Worm (Caenorhabditis elegans) whole organism, young adult: ENCODE data around the gene T12A7.9.
A peak's percentile ranks its signal among the peaks of the same experiment; 100 is the strongest.

Source experiments
- B0019.2 ChIP-seq: fragments of 200-800 bp; sonication (Bioruptor generic); conservative IDR thresholded peaks from 2 replicates; pipeline ENCODE4 v1.3.6; 2022; ENCODE audit warnings: missing genetic modification reagents, missing genetic modification characterization, missing compliant biosample characterization
- C06A6.2 ChIP-seq: fragments of 200-800 bp; sonication (Bioruptor generic); conservative IDR thresholded peaks from 2 replicates; pipeline ENCODE4 v1.3.6; 2022; ENCODE audit warnings: missing genetic modification characterization, missing compliant biosample characterization
- F10E7.11 ChIP-seq: sonication (generic microtip); optimal IDR thresholded peaks from 2 replicates; lab custom pipeline; 2017; ENCODE audit warnings: mild to moderate bottlenecking, missing genetic modification characterization, moderate library complexity, missing compliant biosample characterization
- F23B12.7 ChIP-seq: sonication (generic microtip); optimal IDR thresholded peaks from 2 replicates; lab custom pipeline; 2017; ENCODE audit warnings: missing genetic modification characterization, mild to moderate bottlenecking, missing compliant biosample characterization, antibody characterized with exemption, moderate library complexity; ENCODE audit not compliant: insufficient read depth
- F33H1.4 ChIP-seq: fragments of 200-800 bp; sonication (Bioruptor generic); IDR thresholded peaks from 2 replicates; pipeline ENCODE4 v1.3.6; 2022; ENCODE audit warnings: missing genetic modification reagents, missing genetic modification characterization, missing compliant biosample characterization
- F37B4.10 ChIP-seq: fragments of 200-800 bp; sonication (Bioruptor generic); IDR thresholded peaks from 2 replicates; pipeline ENCODE4 v1.3.6; 2022; ENCODE audit warnings: missing genetic modification characterization, missing compliant biosample characterization
- F49E8.2 ChIP-seq: sonication (generic microtip); optimal IDR thresholded peaks from 3 replicates; lab custom pipeline; 2017; ENCODE audit warnings: missing genetic modification characterization, mild to moderate bottlenecking, missing compliant biosample characterization, antibody characterized with exemption, moderate library complexity; ENCODE audit not compliant: insufficient read depth
- F57A8.1 ChIP-seq: fragments of 200-800 bp; sonication (Bioruptor generic); optimal IDR thresholded peaks from 2 replicates; lab custom pipeline; 2018; ENCODE audit warnings: mild to moderate bottlenecking, missing genetic modification characterization, moderate library complexity, missing compliant biosample characterization
- F57C9.4 ChIP-seq: sonication (generic microtip); optimal IDR thresholded peaks from 2 replicates; lab custom pipeline; 2017; ENCODE audit warnings: mild to moderate bottlenecking, missing genetic modification characterization, missing compliant biosample characterization
- K11D2.4 ChIP-seq: fragments of 200-800 bp; sonication (Bioruptor generic); IDR thresholded peaks from 2 replicates; pipeline ENCODE4 v1.3.6; 2022; ENCODE audit warnings: missing genetic modification reagents, missing genetic modification characterization, missing compliant biosample characterization
- K12H6.12 ChIP-seq: fragments of 200-800 bp; sonication (Bioruptor generic); optimal IDR thresholded peaks from 2 replicates; lab custom pipeline; 2018; ENCODE audit warnings: mild to moderate bottlenecking, missing genetic modification characterization, missing compliant biosample characterization
- T26A5.8 ChIP-seq: sonication (generic microtip); optimal IDR thresholded peaks from 2 replicates; lab custom pipeline; 2016; ENCODE audit warnings: missing genetic modification characterization, missing compliant biosample characterization
- Y53F4B.3 ChIP-seq: fragments of 200-800 bp; sonication (Bioruptor generic); IDR thresholded peaks from 2 replicates; pipeline ENCODE4 v1.3.6; 2022; ENCODE audit warnings: missing genetic modification reagents, missing genetic modification characterization, missing compliant biosample characterization
- Y79H2A.3 ChIP-seq: fragments of 200-800 bp; sonication (Bioruptor generic); conservative IDR thresholded peaks from 2 replicates; pipeline ENCODE4 v1.3.6; 2022; ENCODE audit warnings: missing genetic modification reagents, missing genetic modification characterization, missing compliant biosample characterization
- ama-1 ChIP-seq, 3 experiments: fragments of 150-350 bp in 1 of 3; sonication (generic microtip) in 2 of 3; optimal IDR thresholded peaks; 2 replicates each; lab custom pipeline; 2014 to 2018; ENCODE audit warnings: missing biosample characterization in 2 of 3, missing genetic modification characterization in 2 of 3, missing genetic modification reagents in 2 of 3
- athp-1 ChIP-seq: sonication (generic microtip); optimal IDR thresholded peaks from 2 replicates; lab custom pipeline; 2017; ENCODE audit warnings: mild to moderate bottlenecking, missing genetic modification characterization, missing compliant biosample characterization
- attf-6 ChIP-seq: fragments of 200-800 bp; sonication (Bioruptor generic); IDR thresholded peaks from 2 replicates; pipeline ENCODE4 v1.3.6; 2022; ENCODE audit warnings: missing genetic modification reagents, missing genetic modification characterization, missing compliant biosample characterization
- ceh-58 ChIP-seq: fragments of 200-800 bp; sonication (Bioruptor generic); IDR thresholded peaks from 2 replicates; pipeline ENCODE4 v1.3.6; 2022; ENCODE audit warnings: missing genetic modification characterization, missing compliant biosample characterization
- gei-17 ChIP-seq: fragments of 200-800 bp; sonication (Bioruptor generic); optimal IDR thresholded peaks from 2 replicates; lab custom pipeline; 2018; ENCODE audit warnings: mild to moderate bottlenecking, missing genetic modification characterization, missing compliant biosample characterization
- him-1 ChIP-seq: sonication (generic microtip); optimal IDR thresholded peaks from 2 replicates; lab custom pipeline; 2016; ENCODE audit warnings: missing genotype, missing genetic modification reagents, missing genetic modification characterization, missing compliant biosample characterization
- hmg-1.2 ChIP-seq: fragments of 200-800 bp; sonication (Bioruptor generic); IDR thresholded peaks from 2 replicates; pipeline ENCODE4 v1.3.6; 2022; ENCODE audit warnings: missing genetic modification reagents, missing genetic modification characterization, missing compliant biosample characterization
- mel-28 ChIP-seq: sonication (generic microtip); optimal IDR thresholded peaks from 2 replicates; lab custom pipeline; 2016; ENCODE audit warnings: borderline replicate concordance, mild to moderate bottlenecking, missing genetic modification characterization, missing compliant biosample characterization
- mes-4 ChIP-seq: sonication (generic microtip); optimal IDR thresholded peaks from 2 replicates; lab custom pipeline; 2016; ENCODE audit warnings: missing genotype, missing genetic modification characterization, missing compliant biosample characterization
- nhr-120 ChIP-seq: fragments of 200-800 bp; sonication (Bioruptor generic); IDR thresholded peaks from 2 replicates; pipeline ENCODE4 v1.3.6; 2022; ENCODE audit warnings: missing genetic modification characterization, missing compliant biosample characterization
- pbrm-1 ChIP-seq: fragments of 200-800 bp; sonication (Bioruptor generic); IDR thresholded peaks from 2 replicates; pipeline ENCODE4 v1.3.6; 2022; ENCODE audit warnings: missing genetic modification reagents, missing genetic modification characterization, missing compliant biosample characterization
- rec-8 ChIP-seq, 2 experiments: sonication (generic microtip); optimal IDR thresholded peaks; 2 replicates each; lab custom pipeline; 2016; ENCODE audit warnings: mild to moderate bottlenecking in 2 of 2, missing genetic modification characterization in 2 of 2, missing genetic modification reagents in 2 of 2, missing genotype in 2 of 2, missing biosample characterization in 1 of 2, missing compliant biosample characterization in 1 of 2, moderate library complexity in 1 of 2
- snpc-1.1 ChIP-seq: sonication (generic microtip); optimal IDR thresholded peaks from 2 replicates; lab custom pipeline; 2017; ENCODE audit warnings: missing genetic modification characterization, mild to moderate bottlenecking, missing compliant biosample characterization, antibody characterized with exemption, moderate library complexity, missing genotype, missing genetic modification reagents; ENCODE audit not compliant: insufficient read depth
- snpc-1.3 ChIP-seq: sonication (generic microtip); optimal IDR thresholded peaks from 2 replicates; lab custom pipeline; 2017; ENCODE audit warnings: missing genetic modification characterization, mild to moderate bottlenecking, missing compliant biosample characterization, antibody characterized with exemption, moderate library complexity, missing genotype, missing genetic modification reagents; ENCODE audit not compliant: insufficient read depth
- somi-1 ChIP-seq: fragments of 200-800 bp; sonication (Bioruptor generic); optimal IDR thresholded peaks from 2 replicates; lab custom pipeline; 2018; ENCODE audit warnings: mild to moderate bottlenecking, missing genetic modification characterization, missing compliant biosample characterization
- zim-3 ChIP-seq: sonication (generic microtip); optimal IDR thresholded peaks from 2 replicates; lab custom pipeline; 2017; ENCODE audit warnings: mild to moderate bottlenecking, missing genetic modification characterization, moderate library complexity, missing compliant biosample characterization
- ztf-26 ChIP-seq: sonication (generic microtip); optimal IDR thresholded peaks from 2 replicates; lab custom pipeline; 2017; ENCODE audit warnings: missing genetic modification characterization, missing compliant biosample characterization
- ztf-28 ChIP-seq: fragments of 200-800 bp; sonication (Bioruptor generic); IDR thresholded peaks from 2 replicates; pipeline ENCODE4 v1.3.6; 2022; ENCODE audit warnings: missing genetic modification reagents, missing genetic modification characterization, missing compliant biosample characterization
- ztf-6 ChIP-seq: fragments of 200-800 bp; sonication (Bioruptor generic); IDR thresholded peaks from 2 replicates; pipeline ENCODE4 v1.3.6; 2022; ENCODE audit warnings: missing genetic modification reagents, missing genetic modification characterization, missing compliant biosample characterization

Gene T12A7.9

ce11 chrIV:11717094-11717876, 38.5 kb downstream of the T12A7.9 start:
- TF ChIP-seq ama-1 (optimal IDR thresholded peaks at IDR 0.05; lab: Kevin White, UChicago) (no peak), ama-1 (GFP tag; optimal IDR thresholded peaks at IDR 0.05; lab: Kevin White, UChicago) (no peak), hmg-1.2 (GFP tag; lab: Robert Waterston, UW) (peak; percentile 22; the same call in 1 of the 2 replicates)

- TF ChIP-seq F49E8.2 (tag; lab: Kevin White, UChicago) (no peak), ztf-28 (GFP tag; lab: Robert Waterston, UW) (no peak), F23B12.7 (tag; lab: Kevin White, UChicago) (no peak), him-1 (tag; lab: Kevin White, UChicago) (no peak), ztf-26 (tag; lab: Kevin White, UChicago) (no peak), pbrm-1 (GFP tag; lab: Robert Waterston, UW) (no peak), ztf-6 (GFP tag; lab: Robert Waterston, UW) (no peak), Y53F4B.3 (GFP tag; lab: Robert Waterston, UW) (no peak), zim-3 (tag; lab: Kevin White, UChicago) (no peak), ceh-58 (GFP tag; lab: Robert Waterston, UW) (no peak), F37B4.10 (GFP tag; lab: Robert Waterston, UW) (no peak), mes-4 (tag; lab: Kevin White, UChicago) (no peak), rec-8 (tag; optimal IDR thresholded peaks at IDR 0.05; lab: Kevin White, UChicago) (no peak), F57A8.1 (no peak), C06A6.2 (GFP tag; lab: Robert Waterston, UW) (no peak), K12H6.12 (tag; lab: Kevin White, UChicago) (no peak), attf-6 (GFP tag; lab: Robert Waterston, UW) (no peak), B0019.2 (GFP tag; lab: Robert Waterston, UW) (no peak), nhr-120 (GFP tag; lab: Robert Waterston, UW) (no peak), hmg-1.2 (GFP tag; lab: Robert Waterston, UW) (no peak)
- TF ChIP-seq, all 124 proteins: peak for 0
Observed at ce11 chrIV:11716414-11716813, 39.4 kb downstream of the T12A7.9 start.

DNA sequence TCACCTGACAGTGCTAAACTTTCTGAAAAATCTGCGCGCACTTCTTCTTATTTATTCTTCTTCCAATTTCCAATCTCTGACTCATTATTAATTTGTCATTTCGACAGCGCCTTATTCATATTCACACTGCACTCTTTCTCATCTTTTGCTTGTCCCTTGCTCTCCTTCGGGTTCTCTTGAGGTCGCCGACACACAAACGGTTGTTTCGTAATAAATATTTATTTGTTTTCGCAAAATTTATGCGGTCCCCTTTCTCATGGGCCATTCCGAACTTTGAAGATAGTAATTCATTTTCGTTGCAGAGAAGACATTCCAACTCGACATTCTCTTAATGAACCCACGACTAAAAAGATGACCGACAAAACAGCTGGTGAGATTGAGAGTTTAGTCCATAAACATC, 41.1 kb downstream of the T12A7.9 start, which contains the start of gene magi-1:
Gene magi-1, plus strand, starts transcription at position 301 of the 400 bp plus-strand sequence.
- no peak for TF ChIP-seq T26A5.8 (tag; lab: Kevin White, UChicago)

- TF ChIP-seq athp-1 (tag; lab: Kevin White, UChicago) (no peak), gei-17 (no peak), mel-28 (tag; lab: Kevin White, UChicago) (no peak), him-1 (tag; lab: Kevin White, UChicago) (no peak), K11D2.4 (GFP tag; lab: Robert Waterston, UW) (no peak), Y79H2A.3 (no peak), snpc-1.1 (tag; lab: Kevin White, UChicago) (no peak)
Observed at ce11 chrIV:11713289-11713688, 42.5 kb downstream of the T12A7.9 start.

ce11 chrIV:11710331-11710730, 45.5 kb downstream of the T12A7.9 start:
- no peak for TF ChIP-seq somi-1 (GFP tag; lab: Kevin White, UChicago)
- no peak for TF ChIP-seq F33H1.4
- no peak for TF ChIP-seq F57C9.4 (tag; lab: Kevin White, UChicago)
- TF ChIP-seq snpc-1.3 (tag; lab: Kevin White, UChicago) = no peak
- TF ChIP-seq F10E7.11 (tag; lab: Kevin White, UChicago) = no peak
